Worm (Caenorhabditis elegans): Measurements from ENCODE around the gene dhhc-10.

ce11 chrX:4664649-4665048 is 42.3 kb upstream of the dhhc-10 start:
- TF ChIP-seq flt-1 (GFP tag; IDR thresholded peaks at IDR 0.05), result no peak
- no peak for TF ChIP-seq B0310.2 (tag; optimal IDR thresholded peaks at IDR 0.05)
- TF ChIP-seq tbx-11 (GFP tag; IDR thresholded peaks at IDR 0.05), result no peak
- TF ChIP-seq ama-1 (optimal IDR thresholded peaks at IDR 0.05), result no peak
- no peak for TF ChIP-seq aly-1 (tag; optimal IDR thresholded peaks at IDR 0.05)
